Worm (Caenorhabditis elegans) whole organism, midembryonic: ENCODE measurements around the gene vab-1.

Experiments used
- T22C8.4 ChIP-seq: fragments of 200-800 bp; sonication (Bioruptor generic); IDR thresholded peaks from 2 replicates; pipeline ENCODE4 v1.3.6; 2022; ENCODE audit warnings: missing genetic modification characterization, missing compliant biosample characterization
- cog-1 ChIP-seq: sonication (generic microtip); optimal IDR thresholded peaks from 2 replicates; lab custom pipeline; 2016; ENCODE audit warnings: missing genetic modification characterization, missing compliant biosample characterization
- flt-1 ChIP-seq: fragments of 200-800 bp; sonication (Bioruptor generic); IDR thresholded peaks from 2 replicates; pipeline ENCODE4 v1.3.6; 2022; ENCODE audit warnings: missing genetic modification characterization, missing compliant biosample characterization
- klf-2 ChIP-seq: fragments of 200-800 bp; sonication (Bioruptor generic); conservative IDR thresholded peaks from 2 replicates; pipeline ENCODE4 v1.3.6; 2022; ENCODE audit warnings: missing genetic modification reagents, missing genetic modification characterization, missing compliant biosample characterization
- med-1 ChIP-seq: sonication (generic microtip); optimal IDR thresholded peaks from 2 replicates; lab custom pipeline; 2017; ENCODE audit warnings: missing genetic modification characterization, mild to moderate bottlenecking, missing compliant biosample characterization, antibody characterized with exemption, missing genetic modification reagents; ENCODE audit not compliant: insufficient read depth
- ref-1 ChIP-seq: fragments of 200-800 bp; sonication (Bioruptor generic); conservative IDR thresholded peaks from 2 replicates; pipeline ENCODE4 v1.3.6; 2022; ENCODE audit warnings: missing genetic modification reagents, missing genetic modification characterization, missing compliant biosample characterization
- tab-1 ChIP-seq: fragments of 200-800 bp; sonication (Bioruptor generic); IDR thresholded peaks from 2 replicates; pipeline ENCODE4 v1.3.6; 2022; ENCODE audit warnings: missing genetic modification characterization, missing compliant biosample characterization
- ztf-29 ChIP-seq: fragments of 200-800 bp; sonication (Bioruptor generic); IDR thresholded peaks from 2 replicates; pipeline ENCODE4 v1.3.6; 2022; ENCODE audit warnings: missing genetic modification reagents, missing genetic modification characterization, missing compliant biosample characterization

- no peak for TF ChIP-seq cog-1
- no peak for TF ChIP-seq ref-1 (GFP tag; lab: Robert Waterston, UW)
- no peak for TF ChIP-seq ztf-29 (GFP tag; lab: Robert Waterston, UW)
- no peak for TF ChIP-seq flt-1 (GFP tag; lab: Robert Waterston, UW)
- no peak for TF ChIP-seq klf-2 (GFP tag; lab: Robert Waterston, UW)
- no peak for TF ChIP-seq tab-1 (GFP tag; lab: Robert Waterston, UW)
- TF ChIP-seq med-1 = no peak
- no peak for TF ChIP-seq T22C8.4
Observed at ce11 chrII:4631479-4631878, 59.7 kb downstream of the vab-1 start.
